Fruit fly (Drosophila melanogaster) whole organism, embryonic: ENCODE data around the gene Col4a1.
A peak's percentile ranks its signal among the peaks of the same experiment; 100 is the strongest.

Experiments used
- Adf1 ChIP-seq: fragments of 200-800 bp; sonication (Bioruptor generic); IDR thresholded peaks from 2 replicates; pipeline ENCODE4 v1.3.6; 2022; ENCODE audit warnings: missing biosample characterization, missing genetic modification characterization
- Asciz ChIP-seq: fragments of 200-800 bp; sonication (Bioruptor generic); optimal IDR thresholded peaks from 2 replicates; lab custom pipeline; 2017; ENCODE audit warnings: missing biosample characterization, mild to moderate bottlenecking, missing genetic modification characterization, missing genetic modification reagents
- CG10366 ChIP-seq: fragments of 200-800 bp; sonication (Bioruptor generic); IDR thresholded peaks from 2 replicates; pipeline ENCODE4 v1.3.6; 2022; ENCODE audit warnings: missing biosample characterization, missing genetic modification characterization
- CG12299 ChIP-seq: fragments of 200-800 bp; sonication (Bioruptor generic); optimal IDR thresholded peaks from 2 replicates; lab custom pipeline; 2018; ENCODE audit warnings: missing biosample characterization, mild to moderate bottlenecking, missing genetic modification characterization
- CG12769 ChIP-seq: fragments of 200-800 bp; sonication (Bioruptor generic); optimal IDR thresholded peaks from 2 replicates; lab custom pipeline; 2019; ENCODE audit warnings: missing biosample characterization, mild to moderate bottlenecking, missing genetic modification characterization, moderate library complexity
- CG13424 ChIP-seq: fragments of 200-800 bp; sonication (Bioruptor generic); optimal IDR thresholded peaks from 2 replicates; lab custom pipeline; 2019; ENCODE audit warnings: missing biosample characterization, mild to moderate bottlenecking, missing genetic modification characterization, moderate library complexity
- CG14441 ChIP-seq: fragments of 200-800 bp; sonication (Bioruptor generic); IDR thresholded peaks from 2 replicates; pipeline ENCODE4 v1.3.6; 2022; ENCODE audit warnings: missing biosample characterization, missing genetic modification characterization
- CG14667 ChIP-seq: fragments of 200-800 bp; sonication (Bioruptor generic); IDR thresholded peaks from 2 replicates; pipeline ENCODE4 v1.3.6; 2022; ENCODE audit warnings: missing biosample characterization, missing genetic modification characterization
- CG1529 ChIP-seq: fragments of 200-800 bp; sonication (Bioruptor generic); optimal IDR thresholded peaks from 3 replicates; lab custom pipeline; 2018; ENCODE audit warnings: missing biosample characterization, missing genetic modification characterization
- CG16863 ChIP-seq: fragments of 200-800 bp; sonication (Bioruptor generic); optimal IDR thresholded peaks from 3 replicates; lab custom pipeline; 2016; ENCODE audit warnings: missing biosample characterization, missing genetic modification characterization
- CG17186 ChIP-seq: fragments of 200-800 bp; sonication (Bioruptor generic); optimal IDR thresholded peaks from 3 replicates; lab custom pipeline; 2017; ENCODE audit warnings: missing biosample characterization, missing genetic modification reagents, missing genetic modification characterization
- CG18262 ChIP-seq: fragments of 200-800 bp; optimal IDR thresholded peaks from 3 replicates; lab custom pipeline; 2019; ENCODE audit warnings: missing biosample characterization, mild to moderate bottlenecking, missing genetic modification characterization, moderate library complexity
- CG3407 ChIP-seq: fragments of 200-800 bp; sonication (Bioruptor generic); optimal IDR thresholded peaks from 2 replicates; lab custom pipeline; 2018; ENCODE audit warnings: missing biosample characterization, mild to moderate bottlenecking, missing genetic modification characterization
- CG34224 ChIP-seq: fragments of 200-800 bp; sonication (Bioruptor generic); IDR thresholded peaks from 3 replicates; pipeline ENCODE4 v1.3.6; 2022; ENCODE audit warnings: missing biosample characterization, missing genetic modification characterization; ENCODE audit not compliant: partially characterized antibody
- CG43689 ChIP-seq: fragments of 200-800 bp; sonication (Bioruptor generic); IDR thresholded peaks from 2 replicates; pipeline ENCODE4 v1.3.6; 2022; ENCODE audit warnings: missing biosample characterization, missing genetic modification characterization
- CG4424 ChIP-seq: fragments of 200-800 bp; sonication (Bioruptor generic); optimal IDR thresholded peaks from 3 replicates; lab custom pipeline; 2016; ENCODE audit warnings: missing biosample characterization, missing genetic modification characterization
- CG6683 ChIP-seq: fragments of 200-800 bp; sonication (Bioruptor generic); optimal IDR thresholded peaks from 2 replicates; lab custom pipeline; 2017; ENCODE audit warnings: missing biosample characterization, mild to moderate bottlenecking, missing genetic modification characterization, missing genetic modification reagents
- CG7839 ChIP-seq: fragments of 200-800 bp; sonication (Bioruptor generic); optimal IDR thresholded peaks from 3 replicates; lab custom pipeline; 2018; ENCODE audit warnings: missing biosample characterization, mild to moderate bottlenecking, missing genetic modification characterization, moderate library complexity
- CG9797 ChIP-seq: fragments of 200-800 bp; sonication (Bioruptor generic); optimal IDR thresholded peaks from 3 replicates; lab custom pipeline; 2018; ENCODE audit warnings: missing biosample characterization, mild to moderate bottlenecking, missing genetic modification characterization
- CG9876 ChIP-seq: fragments of 200-800 bp; sonication (Bioruptor generic); optimal IDR thresholded peaks from 2 replicates; lab custom pipeline; 2016; ENCODE audit warnings: missing biosample characterization, missing genetic modification characterization
- Dek ChIP-seq: fragments of 200-800 bp; sonication (Bioruptor generic); optimal IDR thresholded peaks from 3 replicates; lab custom pipeline; 2019; ENCODE audit warnings: missing biosample characterization, mild to moderate bottlenecking, missing genetic modification characterization, moderate library complexity
- Eip74EF ChIP-seq, 2 experiments: fragments of 200-800 bp in 1 of 2; fragments of >200 bp in 1 of 2; sonication (Bioruptor generic) in 1 of 2; optimal IDR thresholded peaks; 2 replicates each; lab custom pipeline; 2017 to 2019; ENCODE audit warnings: missing biosample characterization in 2 of 2, missing genetic modification characterization in 2 of 2, mild to moderate bottlenecking in 1 of 2, moderate library complexity in 1 of 2
- HLH4C ChIP-seq: fragments of 200-800 bp; sonication (Bioruptor generic); IDR thresholded peaks from 3 replicates; pipeline ENCODE4 v1.3.6; 2022; ENCODE audit warnings: missing biosample characterization, missing genetic modification characterization; ENCODE audit not compliant: partially characterized antibody
- Ravus ChIP-seq: fragments of 200-800 bp; sonication (Bioruptor generic); IDR thresholded peaks from 2 replicates; pipeline ENCODE4 v1.3.6; 2022; ENCODE audit warnings: missing biosample characterization, missing genetic modification characterization
- Sox100B ChIP-seq: fragments of 200-800 bp; sonication (Bioruptor generic); optimal IDR thresholded peaks from 3 replicates; lab custom pipeline; 2018; ENCODE audit warnings: missing biosample characterization, mild to moderate bottlenecking, missing genetic modification characterization
- Xrp1 ChIP-seq: fragments of 200-800 bp; sonication (Bioruptor generic); IDR thresholded peaks from 2 replicates; pipeline ENCODE4 v1.3.6; 2022; ENCODE audit warnings: missing biosample characterization, missing genetic modification characterization
- ac ChIP-seq: fragments of 200-800 bp; sonication (Bioruptor generic); optimal IDR thresholded peaks from 3 replicates; lab custom pipeline; 2017; ENCODE audit warnings: missing biosample characterization, mild to moderate bottlenecking, missing genetic modification characterization
- al ChIP-seq: fragments of 200-800 bp; sonication (Bioruptor generic); IDR thresholded peaks from 2 replicates; pipeline ENCODE4 v1.3.6; 2022; ENCODE audit warnings: missing biosample characterization, missing genetic modification characterization
- ash1 ChIP-seq: fragments of 200-800 bp; sonication (Bioruptor generic); optimal IDR thresholded peaks from 2 replicates; lab custom pipeline; 2018; ENCODE audit warnings: missing biosample characterization, mild to moderate bottlenecking, missing genetic modification characterization
- az2 ChIP-seq: fragments of 200-800 bp; sonication (Bioruptor generic); optimal IDR thresholded peaks from 3 replicates; lab custom pipeline; 2016; ENCODE audit warnings: missing biosample characterization, missing genetic modification characterization
- crc ChIP-seq: fragments of 200-800 bp; sonication (Bioruptor generic); optimal IDR thresholded peaks from 2 replicates; lab custom pipeline; 2016; ENCODE audit warnings: missing biosample characterization, missing genetic modification characterization
- disco-r ChIP-seq: fragments of 200-800 bp; sonication (Bioruptor generic); optimal IDR thresholded peaks from 2 replicates; lab custom pipeline; 2016; ENCODE audit warnings: missing biosample characterization, missing genetic modification characterization
- dmrt99B ChIP-seq: fragments of 200-800 bp; sonication (Bioruptor generic); optimal IDR thresholded peaks from 2 replicates; lab custom pipeline; 2018; ENCODE audit warnings: missing biosample characterization, mild to moderate bottlenecking, missing genetic modification characterization, moderate library complexity
- esg ChIP-seq: fragments of 200-800 bp; sonication (Bioruptor generic); conservative IDR thresholded peaks from 2 replicates; pipeline ENCODE4 v1.3.6; 2022; ENCODE audit warnings: missing biosample characterization, missing genetic modification characterization
- her ChIP-seq: fragments of 200-800 bp; sonication (Bioruptor generic); optimal IDR thresholded peaks from 2 replicates; lab custom pipeline; 2016; ENCODE audit warnings: missing biosample characterization, missing genetic modification characterization
- hkb ChIP-seq, 2 experiments: fragments of 200-800 bp in 1 of 2; fragments of >200 bp in 1 of 2; sonication (Bioruptor generic) in 1 of 2; IDR thresholded peaks in 1 of 2; optimal IDR thresholded peaks in 1 of 2; 2 replicates each; pipeline versions ENCODE4 v1.3.6 to Lab custom; 2017 to 2022; ENCODE audit warnings: missing biosample characterization in 1 of 2, missing genetic modification characterization in 1 of 2
- knrl ChIP-seq: fragments of 200-800 bp; sonication (Bioruptor generic); IDR thresholded peaks from 3 replicates; pipeline ENCODE4 v1.3.6; 2022; ENCODE audit warnings: missing biosample characterization, missing genetic modification characterization; ENCODE audit not compliant: partially characterized antibody
- luna ChIP-seq: fragments of 200-800 bp; sonication (Bioruptor generic); optimal IDR thresholded peaks from 2 replicates; lab custom pipeline; 2016; ENCODE audit warnings: missing biosample characterization, missing genetic modification characterization
- mirr ChIP-seq: fragments of 200-800 bp; sonication (Bioruptor generic); optimal IDR thresholded peaks from 3 replicates; lab custom pipeline; 2018; ENCODE audit warnings: missing biosample characterization, mild to moderate bottlenecking, missing genetic modification characterization
- otp ChIP-seq: fragments of 200-800 bp; sonication (Bioruptor generic); IDR thresholded peaks from 3 replicates; pipeline ENCODE4, ENCODE4 v1.3.6; 2022; ENCODE audit warnings: missing biosample characterization, missing genetic modification characterization
- pho ChIP-seq: fragments of 200-800 bp; sonication (Bioruptor generic); optimal IDR thresholded peaks from 2 replicates; lab custom pipeline; 2016; ENCODE audit warnings: missing biosample characterization, missing genetic modification characterization
- pnt ChIP-seq: fragments of 200-800 bp; sonication (Bioruptor generic); optimal IDR thresholded peaks from 3 replicates; lab custom pipeline; 2016; ENCODE audit warnings: missing biosample characterization, missing genetic modification characterization
- repo ChIP-seq: fragments of 200-800 bp; sonication (Bioruptor generic); optimal IDR thresholded peaks from 2 replicates; lab custom pipeline; 2016; ENCODE audit warnings: missing biosample characterization, missing genetic modification characterization
- sens ChIP-seq: fragments of 200-800 bp; sonication (Bioruptor generic); peaks from one replicate; lab custom pipeline; 2016; ENCODE audit warnings: missing biosample characterization, missing genetic modification characterization
- stc ChIP-seq: fragments of 200-800 bp; sonication (Bioruptor generic); IDR thresholded peaks from 2 replicates; pipeline ENCODE4 v1.3.6; 2022; ENCODE audit warnings: missing biosample characterization, missing genetic modification characterization
- tio ChIP-seq: fragments of 200-800 bp; sonication (Bioruptor generic); optimal IDR thresholded peaks from 2 replicates; lab custom pipeline; 2017; ENCODE audit warnings: missing biosample characterization, missing genetic modification characterization, inconsistent platforms
- toy ChIP-seq: fragments of 200-800 bp; sonication (Bioruptor generic); IDR thresholded peaks from 2 replicates; pipeline ENCODE4 v1.3.6; 2022; ENCODE audit warnings: missing biosample characterization, missing genetic modification characterization
- ttk ChIP-seq: fragments of 200-800 bp; sonication (Bioruptor generic); IDR thresholded peaks from 2 replicates; pipeline ENCODE4 v2.1.2; 2022; ENCODE audit warnings: missing biosample characterization, missing genetic modification characterization
- vnd ChIP-seq: fragments of 200-800 bp; sonication (Bioruptor generic); IDR thresholded peaks from 3 replicates; pipeline ENCODE4 v1.3.6; 2022; ENCODE audit warnings: missing biosample characterization, missing genetic modification characterization; ENCODE audit not compliant: partially characterized antibody

Gene Col4a1

DNA sequence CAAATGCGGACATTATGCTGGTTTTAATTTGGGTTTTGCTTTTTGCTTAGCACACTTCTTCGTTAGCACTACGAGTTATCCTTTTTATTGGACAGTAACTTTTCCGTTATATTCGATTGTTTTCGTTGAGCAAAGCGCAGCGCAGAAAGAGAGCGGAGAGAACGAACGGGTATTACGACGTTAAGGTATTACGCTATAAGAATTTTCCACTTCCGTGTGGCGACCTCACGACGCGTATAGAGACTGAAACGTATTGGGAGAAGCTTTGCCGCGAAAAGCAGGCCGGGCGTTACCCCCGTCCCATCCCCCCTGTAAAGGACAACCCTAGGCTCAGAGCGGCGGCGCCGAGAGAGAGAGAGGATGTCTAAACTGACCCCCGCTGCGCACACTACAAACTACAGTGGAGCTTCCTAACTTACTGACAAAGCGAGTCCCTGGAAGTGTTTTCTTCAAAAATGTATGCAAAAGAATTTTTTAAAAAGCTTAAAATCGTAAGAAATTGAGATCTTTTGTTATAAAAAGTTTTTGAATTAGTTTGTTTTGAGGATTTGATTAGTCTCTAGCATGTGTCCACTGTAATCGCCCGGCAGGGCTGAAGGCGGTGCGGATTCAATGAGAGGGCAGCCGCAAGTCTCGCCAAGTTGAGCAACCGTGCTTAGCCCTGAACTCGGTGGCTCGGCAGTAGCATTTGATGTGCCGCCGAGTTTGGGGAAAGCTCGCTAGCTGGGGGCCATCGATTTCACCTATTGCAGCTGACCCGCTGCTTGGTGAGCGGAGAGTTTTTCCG lies 24.5 kb upstream of the Col4a1 start (continued):
- TF ChIP-seq esg (GFP tag; lab: Robert Waterston, UW) (peak; percentile 96), sens (GFP tag; lab: Kevin White, UChicago) (peak; percentile 99), CG1529 (peak; percentile 86), Ravus (peak; percentile 90), CG43689 (GFP tag; lab: Robert Waterston, UW) (peak; percentile 88), ttk (GFP tag; lab: Robert Waterston, UW) (peak; percentile 93), az2 (GFP tag; lab: Kevin White, UChicago) (peak; percentile 94), Dek (tag; lab: Kevin White, UChicago) (peak; percentile 96), toy (GFP tag; lab: Robert Waterston, UW) (peak; percentile 82), pnt (GFP tag; lab: Kevin White, UChicago) (peak; percentile 94), pho (peak; percentile 97), Sox100B (peak; percentile 87), al (GFP tag; lab: Robert Waterston, UW) (peak; percentile 92), CG14667 (GFP tag; lab: Robert Waterston, UW) (peak; percentile 95), CG6683 (peak; percentile 93), CG9797 (GFP tag; lab: Kevin White, UChicago) (peak; percentile 40), her (GFP tag; lab: Kevin White, UChicago) (peak; percentile 95), HLH4C (GFP tag; lab: Robert Waterston, UW) (no peak), repo (peak; percentile 94), CG12299 (peak; percentile 95), mirr (GFP tag; lab: Kevin White, UChicago) (peak; percentile 84), CG10366 (GFP tag; lab: Robert Waterston, UW) (peak; percentile 95), CG3407 (peak; percentile 86), CG16863 (GFP tag; lab: Kevin White, UChicago) (peak; percentile 95), vnd (GFP tag; lab: Robert Waterston, UW) (no peak), disco-r (GFP tag; lab: Kevin White, UChicago) (peak; percentile 86), hkb (optimal IDR thresholded peaks at IDR 0.05; lab: Kevin White, UChicago) (no peak), hkb (GFP tag; IDR thresholded peaks at IDR 0.05; lab: Robert Waterston, UW) (peak; percentile 97), CG12769 (tag; lab: Kevin White, UChicago) (peak; percentile 95), CG34224 (GFP tag; lab: Robert Waterston, UW) (no peak), CG9876 (GFP tag; lab: Kevin White, UChicago) (peak; percentile 92), Eip74EF (GFP tag; optimal IDR thresholded peaks at IDR 0.05; lab: Kevin White, UChicago) (peak in 1 of 2 experiments; percentile 88), otp (GFP tag; lab: Robert Waterston, UW) (peak; percentile 93), CG4424 (GFP tag; lab: Kevin White, UChicago) (peak; percentile 94), CG13424 (peak; percentile 95), Xrp1 (peak; percentile 97), ac (GFP tag; lab: Kevin White, UChicago) (peak; percentile 27), dmrt99B (tag; lab: Kevin White, UChicago) (peak; percentile 96), Asciz (peak; percentile 89), CG18262 (tag; lab: Kevin White, UChicago) (peak; percentile 90), stc (peak; percentile 95), Adf1 (GFP tag; lab: Robert Waterston, UW) (peak; percentile 83), CG14441 (peak; percentile 96), luna (peak; percentile 93), CG7839 (peak; percentile 95), crc (GFP tag; lab: Kevin White, UChicago) (peak; percentile 91), tio (GFP tag; lab: Kevin White, UChicago) (no peak), ash1 (GFP tag; lab: Kevin White, UChicago) (peak; percentile 79), CG17186 (GFP tag; lab: Kevin White, UChicago) (peak; percentile 24), knrl (GFP tag; lab: Robert Waterston, UW) (no peak)
